Worm (Caenorhabditis elegans): ENCODE measurements around the gene Y22D7AL.11.

ce11 chrIII:1626524-1626923 lies 7.6 kb downstream of the Y22D7AL.11 start, which contains the start of gene Y22D7AL.4:
- TF ChIP-seq him-1 (tag; optimal IDR thresholded peaks at IDR 0.05), result no peak
- TF ChIP-seq W03F9.2 (tag; optimal IDR thresholded peaks at IDR 0.05), result no peak
- no peak for TF ChIP-seq dao-5 (tag; optimal IDR thresholded peaks at IDR 0.05)
